Fruit fly (Drosophila melanogaster): ENCODE measurements around the gene Rpn12R.

dm6 chr3L:15011638-15012335, 30.6 kb downstream of the Rpn12R start:
- TF ChIP-seq CG15011 (GFP tag; optimal IDR thresholded peaks at IDR 0.05) (peak; percentile 65), CG3281 (GFP tag; optimal IDR thresholded peaks at IDR 0.05) (peak; percentile 56), Dll (GFP tag; IDR thresholded peaks at IDR 0.05; ENCODE audit: partially characterized antibody) (no peak), Jarid2 (GFP tag; optimal IDR thresholded peaks at IDR 0.05) (peak; percentile 42), kah (GFP tag; optimal IDR thresholded peaks at IDR 0.05) (peak; percentile 53), CG4328 (GFP tag; optimal IDR thresholded peaks at IDR 0.05) (peak; percentile 52), Mrtf (GFP tag; IDR thresholded peaks at IDR 0.05) (no peak), ham (GFP tag; IDR thresholded peaks at IDR 0.05) (no peak), CG3838 (GFP tag; optimal IDR thresholded peaks at IDR 0.05) (peak; percentile 36), CG10267 (tag; optimal IDR thresholded peaks at IDR 0.05) (peak; percentile 83), Sox102F (GFP tag; optimal IDR thresholded peaks at IDR 0.05) (peak; percentile 86), Ssrp (tag; optimal IDR thresholded peaks at IDR 0.05) (peak; percentile 80)
